Worm (Caenorhabditis elegans): ENCODE results near the gene aqp-6.

Gene aqp-6

ce11 chrV:10661417-10661945 is 13.2 kb downstream of the aqp-6 start, which contains the start of gene sqv-4:
TSS of gene sqv-4 (minus strand) at chrV:10661467.
- TF ChIP-seq W03F9.2 (tag; optimal IDR thresholded peaks at IDR 0.05) (peak; percentile 32), dao-5 (tag; optimal IDR thresholded peaks at IDR 0.05) (no peak), him-1 (tag; optimal IDR thresholded peaks at IDR 0.05) (no peak)

- TF ChIP-seq him-1 (tag; optimal IDR thresholded peaks at IDR 0.05) (no peak), dao-5 (tag; optimal IDR thresholded peaks at IDR 0.05) (no peak), W03F9.2 (tag; optimal IDR thresholded peaks at IDR 0.05) (no peak)
Observed at ce11 chrV:10662000-10662399, 13.8 kb downstream of the aqp-6 start.

- no peak for TF ChIP-seq him-1 (tag; optimal IDR thresholded peaks at IDR 0.05)
- TF ChIP-seq dao-5 (tag; optimal IDR thresholded peaks at IDR 0.05) = no peak
- TF ChIP-seq W03F9.2 (tag; optimal IDR thresholded peaks at IDR 0.05) = no peak
Observed at ce11 chrV:10664271-10664670, 16.0 kb downstream of the aqp-6 start.

- TF ChIP-seq dao-5 (tag; optimal IDR thresholded peaks at IDR 0.05) (no peak), W03F9.2 (tag; optimal IDR thresholded peaks at IDR 0.05) (no peak), him-1 (tag; optimal IDR thresholded peaks at IDR 0.05) (no peak)
Observed at ce11 chrV:10667284-10667683, 19.0 kb downstream of the aqp-6 start, which contains the start of gene twk-12. TSS of gene twk-12 (plus strand) at chrV:10667584.

ce11 chrV:10670817-10671216 is 22.6 kb downstream of the aqp-6 start:
- TF ChIP-seq W03F9.2 (tag; optimal IDR thresholded peaks at IDR 0.05) (no peak), him-1 (tag; optimal IDR thresholded peaks at IDR 0.05) (no peak), dao-5 (tag; optimal IDR thresholded peaks at IDR 0.05) (no peak)

ce11 chrV:10671618-10672017 is 23.4 kb downstream of the aqp-6 start, which contains the start of gene ceh-22:
TSS of gene ceh-22 (plus strand) at chrV:10671918.
- TF ChIP-seq W03F9.2 (tag; optimal IDR thresholded peaks at IDR 0.05) (no peak), him-1 (tag; optimal IDR thresholded peaks at IDR 0.05) (no peak), dao-5 (tag; optimal IDR thresholded peaks at IDR 0.05) (no peak)

ce11 chrV:10672601-10673000 is 24.4 kb downstream of the aqp-6 start:
- no peak for TF ChIP-seq dao-5 (tag; optimal IDR thresholded peaks at IDR 0.05)
- TF ChIP-seq W03F9.2 (tag; optimal IDR thresholded peaks at IDR 0.05) = no peak
- no peak for TF ChIP-seq him-1 (tag; optimal IDR thresholded peaks at IDR 0.05)

- TF ChIP-seq him-1 (tag; optimal IDR thresholded peaks at IDR 0.05) (no peak), dao-5 (tag; optimal IDR thresholded peaks at IDR 0.05) (no peak), W03F9.2 (tag; optimal IDR thresholded peaks at IDR 0.05) (no peak)
Observed at ce11 chrV:10675978-10676377, 27.7 kb downstream of the aqp-6 start.

- TF ChIP-seq dao-5 (tag; optimal IDR thresholded peaks at IDR 0.05) = no peak
- TF ChIP-seq him-1 (tag; optimal IDR thresholded peaks at IDR 0.05) = peak; percentile 71
Observed at ce11 chrV:10677459-10677858, 29.2 kb downstream of the aqp-6 start.

- TF ChIP-seq W03F9.2 (tag; optimal IDR thresholded peaks at IDR 0.05) = no peak
- TF ChIP-seq dao-5 (tag; optimal IDR thresholded peaks at IDR 0.05) = no peak
- no peak for TF ChIP-seq him-1 (tag; optimal IDR thresholded peaks at IDR 0.05)
Observed at ce11 chrV:10679080-10679479, 30.8 kb downstream of the aqp-6 start.

ce11 chrV:10679990-10680602 is 31.9 kb downstream of the aqp-6 start:
- TF ChIP-seq him-1 (tag; optimal IDR thresholded peaks at IDR 0.05) (no peak), dao-5 (tag; optimal IDR thresholded peaks at IDR 0.05) (no peak), W03F9.2 (tag; optimal IDR thresholded peaks at IDR 0.05) (no peak)

- no peak for TF ChIP-seq dao-5 (tag; optimal IDR thresholded peaks at IDR 0.05)
- no peak for TF ChIP-seq W03F9.2 (tag; optimal IDR thresholded peaks at IDR 0.05)
- no peak for TF ChIP-seq him-1 (tag; optimal IDR thresholded peaks at IDR 0.05)
Observed at ce11 chrV:10681117-10681959, 33.1 kb downstream of the aqp-6 start.

- TF ChIP-seq him-1 (tag; optimal IDR thresholded peaks at IDR 0.05) = no peak
- no peak for TF ChIP-seq dao-5 (tag; optimal IDR thresholded peaks at IDR 0.05)
- no peak for TF ChIP-seq W03F9.2 (tag; optimal IDR thresholded peaks at IDR 0.05)
Observed at ce11 chrV:10682122-10682521, 33.9 kb downstream of the aqp-6 start, which contains the start of gene gsp-1. TSS of gene gsp-1 (plus strand) at chrV:10682422.

- TF ChIP-seq him-1 (tag; optimal IDR thresholded peaks at IDR 0.05) (no peak), W03F9.2 (tag; optimal IDR thresholded peaks at IDR 0.05) (no peak), dao-5 (tag; optimal IDR thresholded peaks at IDR 0.05) (no peak)
Observed at ce11 chrV:10683458-10683857, 35.2 kb downstream of the aqp-6 start.

Measured in whole organism, L4/young adult.